Fruit fly (Drosophila melanogaster): ENCODE data around the gene bel.
A peak's percentile ranks its signal among the peaks of the same experiment; 100 is the strongest.

The bel gene

DNA sequence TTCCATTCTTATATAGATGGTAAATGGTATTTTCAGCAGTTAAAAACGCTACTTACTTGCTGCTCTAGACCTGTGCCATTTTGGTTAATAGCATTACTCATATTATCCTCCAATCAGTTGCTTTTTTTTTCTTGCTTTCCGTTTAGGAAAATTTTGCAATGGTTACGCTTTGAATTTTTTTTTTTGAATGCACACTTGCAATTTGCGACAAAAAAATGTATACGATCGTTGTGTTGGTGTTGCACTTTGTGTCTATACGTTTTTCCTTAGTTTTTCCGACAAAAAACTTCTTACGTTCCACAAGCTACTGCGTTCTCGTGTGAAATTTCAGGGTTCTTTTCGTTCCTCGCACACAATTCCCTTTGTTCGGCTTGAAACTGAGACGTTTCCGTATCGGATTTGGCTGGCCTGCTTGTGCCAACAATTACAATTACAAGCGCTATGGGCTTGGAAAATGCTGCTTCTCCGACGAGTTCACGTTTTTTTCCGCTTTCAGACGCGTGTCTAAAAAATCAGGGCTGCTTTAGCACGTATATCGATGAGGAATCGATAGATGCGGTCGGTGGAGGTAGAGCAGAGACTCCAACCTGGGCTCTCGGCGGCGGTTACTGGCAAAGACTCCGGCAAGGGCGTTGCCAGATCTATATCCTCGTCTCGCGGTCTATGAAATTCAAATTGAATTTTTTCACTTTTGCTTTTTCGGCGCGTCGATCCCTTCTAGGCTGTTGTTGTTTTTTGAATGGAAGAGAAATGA, 477 bp downstream of the bel start (continued):
- TF ChIP-seq Hand (GFP tag; optimal IDR thresholded peaks at IDR 0.05) (no peak), eyg (GFP tag; optimal IDR thresholded peaks at IDR 0.05) (peak; percentile 25), HLH54F (GFP tag; optimal IDR thresholded peaks at IDR 0.05) (peak; percentile 12), CG16863 (GFP tag; optimal IDR thresholded peaks at IDR 0.05) (no peak), CG9932 (GFP tag; IDR thresholded peaks at IDR 0.05) (peak; percentile 66), CG14667 (GFP tag; IDR thresholded peaks at IDR 0.05) (no peak), cato (GFP tag; optimal IDR thresholded peaks at IDR 0.05; ENCODE audit: borderline replicate concordance) (no peak), Hsf (GFP tag; optimal IDR thresholded peaks at IDR 0.05) (peak; percentile 39), E2f2 (GFP tag; IDR thresholded peaks at IDR 0.05) (peak; percentile 99), tx (GFP tag; optimal IDR thresholded peaks at IDR 0.05) (no peak), CG34224 (GFP tag; IDR thresholded peaks at IDR 0.05; ENCODE audit: partially characterized antibody) (peak; percentile 81), CG34422 (GFP tag; IDR thresholded peaks at IDR 0.05) (peak; percentile 55; the same call in 1 of the 3 replicates), chm (GFP tag; IDR thresholded peaks at IDR 0.05) (peak; percentile 56), mld (GFP tag; IDR thresholded peaks at IDR 0.05; ENCODE audit: partially characterized antibody) (peak; percentile 83), ro (GFP tag; IDR thresholded peaks at IDR 0.05) (no peak), Rfx (GFP tag; IDR thresholded peaks at IDR 0.05) (peak; percentile 83), CG1529 (GFP tag; optimal IDR thresholded peaks at IDR 0.05) (no peak), CG6813 (GFP tag; optimal IDR thresholded peaks at IDR 0.05) (no peak), CG11456 (GFP tag; IDR thresholded peaks at IDR 0.05) (peak; percentile 49; the same call in 2 of the 3 replicates), CG10147 (GFP tag; optimal IDR thresholded peaks at IDR 0.05) (peak; percentile 26), vvl (GFP tag; IDR thresholded peaks at IDR 0.05) (peak; percentile 71), dpn (GFP tag; optimal IDR thresholded peaks at IDR 0.05) (peak; percentile 60), CG13894 (tag; optimal IDR thresholded peaks at IDR 0.05) (peak; percentile 80), Atf-2 (GFP tag; optimal IDR thresholded peaks at IDR 0.05) (no peak), Ada2b (GFP tag; IDR thresholded peaks at IDR 0.05) (0 out of 2 replicates have a peak, but pooled peaks have one; percentile 17), ems (GFP tag; optimal IDR thresholded peaks at IDR 0.05) (peak; percentile 53), Nf-YB (GFP tag; optimal IDR thresholded peaks at IDR 0.05) (no peak), pfk (GFP tag; optimal IDR thresholded peaks at IDR 0.05) (peak; percentile 67), CG8765 (GFP tag; IDR thresholded peaks at IDR 0.05) (0 out of 2 replicates have a peak, but pooled peaks have one; percentile 18), Dip2 (GFP tag; IDR thresholded peaks at IDR 0.05) (no peak), HLH4C (GFP tag; IDR thresholded peaks at IDR 0.05; ENCODE audit: partially characterized antibody) (peak; percentile 88), Atf3 (GFP tag; optimal IDR thresholded peaks at IDR 0.05) (no peak), pum (GFP tag; optimal IDR thresholded peaks at IDR 0.05) (no peak), CG11560 (tag; IDR thresholded peaks at IDR 0.05) (peak; percentile 68), Tbp (GFP tag; optimal IDR thresholded peaks at IDR 0.05) (no peak), pros (GFP tag; optimal IDR thresholded peaks at IDR 0.05) (peak; percentile 35), D (optimal IDR thresholded peaks at IDR 0.05) (no peak), D (GFP tag; optimal IDR thresholded peaks at IDR 0.05) (no peak), CG14014 (GFP tag; IDR thresholded peaks at IDR 0.05) (0 out of 2 replicates have a peak, but pooled peaks have one; percentile 39), en (GFP tag; optimal IDR thresholded peaks at IDR 0.05) (no peak), CG17328 (GFP tag; IDR thresholded peaks at IDR 0.05) (peak; percentile 60), CG4617 (GFP tag; optimal IDR thresholded peaks at IDR 0.05; ENCODE audit: borderline replicate concordance) (peak; percentile 77), CG2116 (GFP tag; optimal IDR thresholded peaks at IDR 0.05) (peak; percentile 99), kah (GFP tag; optimal IDR thresholded peaks at IDR 0.05) (no peak), CG2889 (GFP tag; IDR thresholded peaks at IDR 0.05) (no peak), al (GFP tag; IDR thresholded peaks at IDR 0.05) (no peak), slou (GFP tag; optimal IDR thresholded peaks at IDR 0.05) (peak; percentile 46), sqz (GFP tag; optimal IDR thresholded peaks at IDR 0.05) (peak; percentile 87), Mes4 (GFP tag; optimal IDR thresholded peaks at IDR 0.05) (peak; percentile 26), C15 (GFP tag; IDR thresholded peaks at IDR 0.05) (no peak)
